Worm (Caenorhabditis elegans): ENCODE results near the gene ZK616.8.

The ZK616.8 gene

DNA sequence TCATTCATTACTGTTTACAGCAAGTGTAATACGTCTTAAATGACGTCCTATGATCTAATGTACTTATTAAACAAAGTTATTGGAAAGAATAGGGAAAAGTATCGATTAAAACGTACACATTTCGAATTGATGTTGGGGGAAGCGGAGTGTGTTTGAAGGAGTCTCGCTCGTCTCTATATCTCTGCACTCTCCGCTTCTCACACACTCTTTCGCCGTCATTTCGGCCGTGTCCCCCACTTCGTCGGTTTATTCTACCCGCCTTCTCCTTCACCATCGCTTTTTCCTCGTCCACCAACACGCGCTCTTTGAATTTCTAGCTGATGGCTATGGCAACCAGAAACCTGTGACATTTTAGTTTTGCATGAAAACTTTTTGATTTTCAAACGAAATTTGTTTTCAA lies 43.1 kb downstream of the ZK616.8 start (continued):
- TF ChIP-seq attf-5 (GFP tag; optimal IDR thresholded peaks at IDR 0.05) (peak; percentile 77), F57C9.4 (tag; optimal IDR thresholded peaks at IDR 0.05) (no peak), attf-6 (GFP tag; IDR thresholded peaks at IDR 0.05) (no peak), D2030.7 (GFP tag; IDR thresholded peaks at IDR 0.05) (no peak), die-1 (tag; optimal IDR thresholded peaks at IDR 0.05) (no peak), cebp-1 (GFP tag; IDR thresholded peaks at IDR 0.05) (no peak), cebp-1 (tag; optimal IDR thresholded peaks at IDR 0.05) (peak; percentile 49), nfya-2 (GFP tag; IDR thresholded peaks at IDR 0.05) (no peak), madf-3 (GFP tag; IDR thresholded peaks at IDR 0.05) (no peak), dox-1 (GFP tag; IDR thresholded peaks at IDR 0.05) (peak; percentile 36; the same call in 1 of the 2 replicates), hsf-1 (GFP tag; IDR thresholded peaks at IDR 0.05) (no peak), B0261.1 (tag; optimal IDR thresholded peaks at IDR 0.05) (no peak), mcd-1 (GFP tag; IDR thresholded peaks at IDR 0.05) (peak; percentile 67), ztf-28 (GFP tag; IDR thresholded peaks at IDR 0.05) (no peak), tbp1 (GFP tag; optimal IDR thresholded peaks at IDR 0.05) (peak; percentile 8), B0019.2 (GFP tag; conservative IDR thresholded peaks at IDR 0.05) (no peak), F57A8.1 (GFP tag; optimal IDR thresholded peaks at IDR 0.05) (no peak), rcor-1 (GFP tag; IDR thresholded peaks at IDR 0.05) (no peak), madf-8 (GFP tag; conservative IDR thresholded peaks at IDR 0.05) (no peak), mxl-1 (tag; optimal IDR thresholded peaks at IDR 0.05) (no peak), egrh-3 (GFP tag; IDR thresholded peaks at IDR 0.05) (no peak), F55B11.4 (tag; optimal IDR thresholded peaks at IDR 0.05; ENCODE audit: borderline replicate concordance, insufficient read depth) (no peak), akir-1 (GFP tag; optimal IDR thresholded peaks at IDR 0.05) (no peak), lin-26 (GFP tag; IDR thresholded peaks at IDR 0.05) (no peak), lag-1 (GFP tag; IDR thresholded peaks at IDR 0.05) (no peak), let-607 (tag; optimal IDR thresholded peaks at IDR 0.05) (no peak), F33H1.4 (GFP tag; IDR thresholded peaks at IDR 0.05) (no peak), T07F8.4 (tag; optimal IDR thresholded peaks at IDR 0.05) (no peak), sdz-38 (tag; optimal IDR thresholded peaks at IDR 0.05) (no peak), lsy-27 (tag; optimal IDR thresholded peaks at IDR 0.05; ENCODE audit: borderline replicate concordance, insufficient read depth) (no peak), rpc-1 (optimal IDR thresholded peaks at IDR 0.05) (no peak), rpc-1 (tag; optimal IDR thresholded peaks at IDR 0.05) (no peak), hlh-26 (GFP tag; conservative IDR thresholded peaks at IDR 0.05) (no peak), fkh-3 (tag; optimal IDR thresholded peaks at IDR 0.05) (no peak), egl-44 (GFP tag; IDR thresholded peaks at IDR 0.05) (no peak), athp-1 (tag; optimal IDR thresholded peaks at IDR 0.05) (no peak), ceh-27 (GFP tag; optimal IDR thresholded peaks at IDR 0.05) (no peak), Y67H2A.10 (GFP tag; conservative IDR thresholded peaks at IDR 0.05) (no peak), F52B5.7 (tag; optimal IDR thresholded peaks at IDR 0.05) (no peak), F37B4.10 (GFP tag; IDR thresholded peaks at IDR 0.05) (no peak), Y53G8AR.9 (GFP tag; conservative IDR thresholded peaks at IDR 0.05) (no peak), cebp-2 (GFP tag; IDR thresholded peaks at IDR 0.05) (no peak), nhr-80 (tag; optimal IDR thresholded peaks at IDR 0.05) (peak; percentile 11), snpc-1.3 (tag; optimal IDR thresholded peaks at IDR 0.05; ENCODE audit: insufficient read depth) (no peak), Y95B8A.8 (GFP tag; IDR thresholded peaks at IDR 0.05) (0 out of 2 replicates have a peak, but pooled peaks have one; percentile 40), gei-17 (GFP tag; optimal IDR thresholded peaks at IDR 0.05) (no peak), B0336.3 (GFP tag; IDR thresholded peaks at IDR 0.05) (peak; percentile 46; the same call in 1 of the 2 replicates), nhr-179 (tag; optimal IDR thresholded peaks at IDR 0.05) (no peak), lir-1 (GFP tag; conservative IDR thresholded peaks at IDR 0.05) (no peak), lin-54 (GFP tag; optimal IDR thresholded peaks at IDR 0.05) (peak; percentile 6)
